Worm (Caenorhabditis elegans) whole organism, midembryonic: ENCODE data around the gene C18E9.8.

Experiments
- T22C8.4 ChIP-seq: fragments of 200-800 bp; sonication (Bioruptor generic); IDR thresholded peaks from 2 replicates; pipeline ENCODE4 v1.3.6; 2022; ENCODE audit warnings: missing genetic modification characterization, missing compliant biosample characterization
- med-1 ChIP-seq: sonication (generic microtip); optimal IDR thresholded peaks from 2 replicates; lab custom pipeline; 2017; ENCODE audit warnings: missing genetic modification characterization, mild to moderate bottlenecking, missing compliant biosample characterization, antibody characterized with exemption, missing genetic modification reagents; ENCODE audit not compliant: insufficient read depth

DNA sequence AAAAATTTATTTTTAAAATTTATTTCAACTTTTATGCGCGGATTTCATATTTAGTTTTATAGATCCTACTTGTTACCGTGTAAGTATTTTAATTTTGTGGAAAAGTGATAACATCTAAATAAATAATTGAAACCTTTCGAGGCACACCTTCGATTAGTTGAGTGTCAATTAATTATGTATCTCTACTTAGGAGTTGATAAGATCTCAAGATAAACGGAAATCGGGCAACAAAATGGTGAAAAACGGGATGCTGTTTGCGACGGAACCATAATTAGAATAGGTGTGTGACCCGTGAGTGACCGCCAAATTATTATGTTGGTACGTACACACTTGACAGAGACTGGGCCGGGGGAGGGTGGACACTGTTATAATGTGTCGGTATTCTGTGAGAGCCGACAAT, 38.5 kb upstream of the C18E9.8 start:
- no peak for TF ChIP-seq T22C8.4
- no peak for TF ChIP-seq med-1 (GFP tag; lab: Kevin White, UChicago)
